Fruit fly (Drosophila melanogaster) whole organism: ENCODE data around the gene Eip75B.

Experiments
- CG8478 ChIP-seq: fragments of >200 bp; optimal IDR thresholded peaks from 2 replicates; lab custom pipeline; 2018; ENCODE audit warnings: inconsistent platforms
- Dll ChIP-seq: fragments of >200 bp; optimal IDR thresholded peaks from 2 replicates; lab custom pipeline; 2017
- EcR ChIP-seq, 2 experiments: fragments of >200 bp; optimal IDR thresholded peaks; 2 replicates each; lab custom pipeline; 2017; ENCODE audit warnings: missing biosample characterization in 2 of 2, missing genetic modification characterization in 2 of 2, missing genetic modification reagents in 2 of 2
- pan ChIP-seq: fragments of >200 bp; optimal IDR thresholded peaks from 2 replicates; lab custom pipeline; 2017
- psq ChIP-seq: fragments of >200 bp; optimal IDR thresholded peaks from 2 replicates; lab custom pipeline; 2017
- usp ChIP-seq: fragments of >200 bp; optimal IDR thresholded peaks from 2 replicates; lab custom pipeline; 2017; ENCODE audit warnings: missing biosample characterization, missing genetic modification characterization, mixed read lengths

Gene Eip75B

DNA sequence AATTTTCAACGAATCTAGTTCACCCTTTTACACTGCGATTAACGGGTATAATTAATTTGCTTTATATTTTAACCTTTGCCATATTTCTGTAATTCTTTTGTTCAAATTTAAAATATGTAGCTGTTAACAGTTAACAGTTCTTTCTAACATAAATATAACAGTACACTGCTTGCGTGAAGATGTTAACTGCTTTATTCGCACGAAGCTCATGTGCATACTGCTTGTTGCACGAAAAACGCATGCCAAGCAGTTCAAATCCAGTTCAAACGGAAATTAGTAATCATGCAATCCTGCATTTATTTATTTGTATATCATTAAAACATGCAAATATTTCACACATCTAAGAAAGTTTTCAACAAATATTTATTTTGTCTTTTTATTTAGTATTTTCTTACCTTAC is 23.5 kb upstream of the Eip75B start:
- TF ChIP-seq EcR (GFP tag; optimal IDR thresholded peaks at IDR 0.05; lab: Kevin White, UChicago) = no peak
- TF ChIP-seq pan (lab: Kevin White, UChicago) = no peak
- TF ChIP-seq usp (GFP tag; lab: Kevin White, UChicago) = no peak
- no peak for TF ChIP-seq Dll
- no peak for TF ChIP-seq CG8478 (lab: Kevin White, UChicago)
- TF ChIP-seq psq = no peak

DNA sequence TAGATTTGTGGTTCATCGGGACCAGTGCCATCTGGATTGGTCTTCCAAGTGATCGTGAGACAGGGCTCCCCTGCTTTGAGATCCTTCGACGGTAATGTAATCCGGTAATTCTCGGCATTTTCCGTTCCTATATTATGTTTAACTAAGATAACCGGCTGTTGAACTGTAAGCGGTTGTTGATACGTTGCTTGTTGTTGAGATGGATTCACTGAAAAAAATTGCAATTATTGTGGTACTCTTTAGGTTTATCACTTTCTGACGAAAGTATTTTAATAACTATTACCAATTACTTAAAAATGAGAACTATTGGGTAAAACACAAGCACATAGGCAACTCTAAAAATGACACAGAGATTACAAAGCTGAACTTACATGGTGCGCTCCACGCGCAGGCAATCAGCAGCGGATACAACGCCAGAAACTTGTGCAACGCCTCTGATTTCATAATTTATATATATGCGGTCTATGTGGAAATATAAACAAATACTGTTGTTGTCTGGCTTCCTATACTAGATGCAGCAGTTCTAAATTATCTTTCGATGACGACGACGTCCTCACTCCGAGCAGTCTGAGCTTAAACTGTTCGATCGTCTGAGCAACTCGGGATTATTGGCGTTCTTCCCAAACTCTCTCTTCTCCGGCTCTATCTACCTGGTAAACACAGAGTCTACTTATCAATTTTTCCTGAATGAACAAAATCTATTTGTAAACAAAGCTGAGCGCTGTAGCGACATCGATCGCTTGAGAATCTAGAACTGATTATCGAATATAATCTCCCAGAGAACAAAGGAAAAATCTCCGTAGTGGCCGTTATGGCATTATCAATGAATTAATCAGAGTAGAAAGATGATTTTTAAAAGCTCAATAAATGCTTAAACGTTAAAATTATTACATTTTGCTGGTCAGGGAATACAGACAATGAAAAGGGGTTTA is 22.5 kb upstream of the Eip75B start, which contains the start of gene CG34253:
TSS of gene CG34253 (minus strand) at position 567 of the 932 bp plus-strand sequence.
- no peak for TF ChIP-seq EcR (GFP tag; optimal IDR thresholded peaks at IDR 0.05; lab: Kevin White, UChicago)
- no peak for TF ChIP-seq Dll
- TF ChIP-seq usp (GFP tag; lab: Kevin White, UChicago) = no peak
- TF ChIP-seq CG8478 (lab: Kevin White, UChicago) = no peak
- TF ChIP-seq psq = no peak
- no peak for TF ChIP-seq pan (lab: Kevin White, UChicago)

dm6 chr3L:18083994-18084393 is 19.5 kb upstream of the Eip75B start:
- TF ChIP-seq psq (no peak), Dll (no peak), usp (GFP tag; lab: Kevin White, UChicago) (no peak), pan (lab: Kevin White, UChicago) (no peak), CG8478 (lab: Kevin White, UChicago) (no peak), EcR (GFP tag; optimal IDR thresholded peaks at IDR 0.05; lab: Kevin White, UChicago) (no peak)

DNA sequence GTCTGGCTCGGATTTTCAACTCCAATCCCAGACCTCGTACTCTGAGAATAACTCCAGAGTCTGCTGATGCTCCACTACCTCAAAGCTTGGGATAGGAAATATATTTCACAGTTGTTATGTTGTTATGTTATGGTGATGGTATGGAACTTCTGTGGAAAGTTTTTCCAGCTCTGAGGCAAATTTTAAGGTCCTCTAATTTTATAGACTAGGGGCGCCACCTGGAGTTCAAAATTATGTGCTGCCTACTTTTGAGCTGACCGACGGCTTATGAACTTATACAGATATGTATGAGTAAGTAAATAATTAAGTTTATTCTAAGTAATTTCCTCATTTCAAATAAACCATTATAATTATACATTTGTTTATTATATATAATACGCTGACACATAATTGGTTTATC is 18.9 kb upstream of the Eip75B start:
- no peak for TF ChIP-seq Dll
- TF ChIP-seq psq = no peak
- TF ChIP-seq EcR (GFP tag; optimal IDR thresholded peaks at IDR 0.05; lab: Kevin White, UChicago) = no peak
- TF ChIP-seq CG8478 (lab: Kevin White, UChicago) = no peak
- TF ChIP-seq usp (GFP tag; lab: Kevin White, UChicago) = no peak
- no peak for TF ChIP-seq pan (lab: Kevin White, UChicago)

DNA sequence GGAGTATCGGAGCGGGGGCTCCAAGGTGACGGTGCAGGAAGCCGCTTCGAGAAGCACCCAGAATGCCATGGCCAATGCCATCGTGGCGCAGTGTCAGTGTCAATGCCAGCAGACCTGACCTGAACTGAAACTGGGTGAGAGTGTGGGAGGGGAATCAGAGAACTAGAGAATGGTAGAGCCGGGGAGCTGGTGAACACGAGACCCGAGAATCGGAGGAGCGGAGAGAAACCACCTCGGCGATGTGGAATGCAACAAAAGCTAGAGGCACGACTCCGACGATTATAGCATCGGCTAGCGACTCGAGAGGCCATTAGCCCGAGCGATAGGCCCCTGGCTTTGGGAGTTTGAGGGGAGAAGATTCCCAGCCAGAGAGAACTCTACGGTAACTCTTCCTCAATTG is 17.5 kb upstream of the Eip75B start:
- TF ChIP-seq Dll (no peak), EcR (GFP tag; optimal IDR thresholded peaks at IDR 0.05; lab: Kevin White, UChicago) (peak in 1 of 2 experiments; percentile 98)

DNA sequence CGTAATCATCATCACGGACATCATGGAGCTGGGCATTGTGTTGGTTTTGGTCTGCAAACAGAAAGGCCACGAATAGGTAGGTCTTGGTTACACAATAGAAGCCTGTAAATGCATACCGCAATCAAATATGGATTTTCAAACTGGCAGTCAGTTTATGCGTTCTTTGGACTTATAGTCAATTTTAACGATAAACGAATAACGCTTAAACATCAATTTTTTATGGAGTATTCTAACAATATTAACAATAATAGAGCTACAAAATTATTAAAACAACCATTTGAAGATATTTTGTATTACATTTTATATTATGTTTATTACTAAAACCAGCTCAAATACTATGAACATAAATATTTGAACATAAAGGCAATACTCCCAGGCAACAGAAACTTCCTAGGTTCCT is 17.0 kb upstream of the Eip75B start:
- TF ChIP-seq pan (lab: Kevin White, UChicago) = no peak
- no peak for TF ChIP-seq CG8478 (lab: Kevin White, UChicago)
- no peak for TF ChIP-seq Dll
- no peak for TF ChIP-seq usp (GFP tag; lab: Kevin White, UChicago)
- TF ChIP-seq EcR (GFP tag; optimal IDR thresholded peaks at IDR 0.05; lab: Kevin White, UChicago) = no peak
- no peak for TF ChIP-seq psq

- TF ChIP-seq psq (no peak), usp (GFP tag; lab: Kevin White, UChicago) (no peak), CG8478 (lab: Kevin White, UChicago) (no peak), pan (lab: Kevin White, UChicago) (no peak), Dll (no peak), EcR (GFP tag; optimal IDR thresholded peaks at IDR 0.05; lab: Kevin White, UChicago) (peak in 1 of 2 experiments; percentile 92)
Observed at dm6 chr3L:18079610-18080497, 15.4 kb upstream of the Eip75B start.

DNA sequence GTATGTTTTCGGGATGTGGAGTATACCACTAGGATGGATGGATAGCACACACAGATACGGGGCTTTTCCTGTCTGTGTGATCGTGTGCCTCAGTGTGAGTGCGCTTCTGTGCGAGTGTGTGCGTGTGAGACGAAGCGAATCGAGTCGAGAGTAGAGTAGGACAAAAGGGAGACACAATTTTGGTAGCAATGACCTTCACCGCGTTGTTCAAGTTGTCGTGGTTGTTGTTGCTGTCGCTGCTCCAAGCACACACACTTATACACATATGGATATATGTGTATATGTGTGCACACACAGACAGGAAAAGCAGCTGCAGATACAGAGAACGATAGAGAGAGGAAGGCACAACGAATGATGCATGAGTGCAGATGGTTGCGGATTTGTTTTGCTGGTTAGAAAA is 14.6 kb upstream of the Eip75B start:
- peak; percentile 7 to 99 for TF ChIP-seq EcR (GFP tag; optimal IDR thresholded peaks at IDR 0.05; lab: Kevin White, UChicago)
- no peak for TF ChIP-seq pan (lab: Kevin White, UChicago)

DNA sequence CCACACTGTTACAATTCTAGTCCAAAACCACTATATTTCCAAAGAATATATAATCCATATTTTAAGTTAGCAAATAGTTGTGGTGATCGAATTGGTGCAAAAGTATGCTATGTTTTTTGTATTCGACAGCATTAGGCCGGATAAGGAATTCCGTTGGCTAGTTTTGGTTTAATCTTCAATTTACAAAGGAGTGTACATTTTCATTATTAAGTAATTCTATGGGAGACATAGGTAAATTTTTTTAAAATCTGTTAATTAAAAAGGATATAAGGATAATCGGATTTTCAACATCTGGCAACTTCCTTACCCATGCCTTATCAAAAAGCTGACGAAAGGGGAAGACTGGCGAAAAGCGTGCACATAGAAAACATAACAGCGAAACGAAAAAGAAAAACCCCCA is 14.1 kb upstream of the Eip75B start:
- TF ChIP-seq EcR (GFP tag; optimal IDR thresholded peaks at IDR 0.05; lab: Kevin White, UChicago) (no peak), Dll (no peak), pan (lab: Kevin White, UChicago) (no peak), psq (no peak), usp (GFP tag; lab: Kevin White, UChicago) (no peak), CG8478 (lab: Kevin White, UChicago) (no peak)

- TF ChIP-seq EcR (GFP tag; optimal IDR thresholded peaks at IDR 0.05; lab: Kevin White, UChicago) (peak; percentile 47 to 99), pan (lab: Kevin White, UChicago) (no peak)
Observed at dm6 chr3L:18077649-18078417, 13.3 kb upstream of the Eip75B start.

DNA sequence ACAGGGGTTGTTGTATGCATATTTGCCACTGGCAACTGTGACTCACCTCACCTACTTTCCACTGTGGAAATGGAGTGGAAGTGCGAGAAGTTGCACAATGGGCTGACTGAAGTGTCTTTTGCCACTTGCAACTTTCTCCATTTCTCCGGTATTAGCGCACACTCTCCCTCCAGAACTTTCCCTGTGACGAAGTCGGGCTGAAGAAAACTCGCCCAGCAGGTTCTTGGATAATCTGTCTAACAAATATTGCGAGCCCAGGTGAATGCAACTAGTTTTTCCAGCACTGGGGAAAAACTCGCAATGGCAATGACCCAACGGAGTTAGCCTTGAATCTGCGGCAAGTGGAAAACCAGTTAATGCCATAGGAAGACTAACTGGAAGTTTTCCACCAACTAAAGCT is 12.2 kb upstream of the Eip75B start:
- no peak for TF ChIP-seq Dll
- peak in 1 of 2 experiments; percentile 82 for TF ChIP-seq EcR (GFP tag; optimal IDR thresholded peaks at IDR 0.05; lab: Kevin White, UChicago)
